Fruit fly (Drosophila melanogaster) whole organism, pupa: Measurements from ENCODE around the gene His2Av.

Experiments used
- CG10348 ChIP-seq: fragments of 200-800 bp; sonication (Bioruptor generic); IDR thresholded peaks from 2 replicates; pipeline ENCODE4 v1.3.6; 2022; ENCODE audit warnings: missing biosample characterization, missing genetic modification characterization
- CG12605 ChIP-seq: fragments of 200-800 bp; sonication (Bioruptor generic); IDR thresholded peaks from 2 replicates; pipeline ENCODE4 v1.3.6; 2022; ENCODE audit warnings: missing biosample characterization, missing genetic modification characterization
- CG14655 ChIP-seq: fragments of 200-800 bp; sonication (Bioruptor generic); optimal IDR thresholded peaks from 3 replicates; lab custom pipeline; 2017; ENCODE audit warnings: mild to moderate bottlenecking, missing biosample characterization, missing genetic modification reagents, missing genetic modification characterization
- CG15710 ChIP-seq: fragments of 200-800 bp; sonication (Bioruptor generic); optimal IDR thresholded peaks from 2 replicates; lab custom pipeline; 2018; ENCODE audit warnings: missing biosample characterization, mild to moderate bottlenecking, missing genetic modification characterization, moderate library complexity
- CG34367 ChIP-seq: fragments of 200-800 bp; sonication (Bioruptor generic); optimal IDR thresholded peaks from 2 replicates; lab custom pipeline; 2018; ENCODE audit warnings: missing biosample characterization, mild to moderate bottlenecking, missing genetic modification characterization
- CG8159 ChIP-seq: fragments of 200-800 bp; sonication (Bioruptor generic); optimal IDR thresholded peaks from 3 replicates; lab custom pipeline; 2018; ENCODE audit warnings: missing biosample characterization, mild to moderate bottlenecking, missing genetic modification characterization, moderate library complexity
- CG8301 ChIP-seq: fragments of 200-800 bp; sonication (Bioruptor generic); optimal IDR thresholded peaks from 2 replicates; lab custom pipeline; 2018; ENCODE audit warnings: missing biosample characterization, mild to moderate bottlenecking, missing genetic modification characterization
- CG9948 ChIP-seq: fragments of 200-800 bp; sonication (Bioruptor generic); optimal IDR thresholded peaks from 2 replicates; lab custom pipeline; 2018; ENCODE audit warnings: missing biosample characterization, mild to moderate bottlenecking, missing genetic modification characterization, moderate library complexity
- Ets98B ChIP-seq: fragments of 200-800 bp; sonication (Bioruptor generic); IDR thresholded peaks from 2 replicates; pipeline ENCODE4 v1.3.6; 2022; ENCODE audit warnings: missing biosample characterization, missing genetic modification characterization
- Pif1A ChIP-seq: fragments of 200-800 bp; sonication (Bioruptor generic); optimal IDR thresholded peaks from 3 replicates; lab custom pipeline; 2016; ENCODE audit warnings: missing biosample characterization, missing genetic modification characterization
- rn ChIP-seq: fragments of 200-800 bp; sonication (Bioruptor generic); IDR thresholded peaks from 2 replicates; pipeline ENCODE4 v1.3.6; 2022; ENCODE audit warnings: missing biosample characterization, missing genetic modification characterization

DNA sequence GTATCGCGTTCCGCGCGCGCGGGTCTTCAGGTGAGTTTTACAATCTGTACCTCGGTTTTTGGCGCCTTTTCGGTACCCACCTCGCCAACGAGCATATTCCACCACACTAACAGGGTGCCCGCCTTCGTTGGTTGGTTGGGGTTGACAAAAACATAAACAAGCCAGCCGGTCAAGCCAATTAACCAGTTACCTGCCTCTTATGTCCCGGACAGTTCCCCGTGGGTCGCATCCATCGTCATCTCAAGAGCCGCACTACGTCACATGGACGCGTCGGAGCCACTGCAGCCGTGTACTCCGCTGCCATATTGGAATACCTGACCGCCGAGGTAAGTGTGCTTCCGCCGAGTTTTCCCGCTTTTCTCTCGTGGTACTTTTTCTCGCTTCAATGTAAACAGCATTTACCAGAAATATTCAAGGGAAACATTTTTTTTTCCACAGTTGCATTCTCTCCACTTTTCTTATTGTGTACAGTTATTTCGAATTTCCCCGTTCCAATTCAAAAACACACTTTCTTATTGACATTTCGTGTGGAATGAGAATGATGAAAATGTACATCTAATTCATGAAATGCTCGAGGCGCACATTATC is 822 bp downstream of the His2Av start:
- no peak for TF ChIP-seq CG10348
- no peak for TF ChIP-seq CG14655 (GFP tag; lab: Kevin White, UChicago)
- TF ChIP-seq CG8301, result no peak
- TF ChIP-seq CG15710 (tag; lab: Kevin White, UChicago), result no peak
- TF ChIP-seq CG8159, result no peak
- TF ChIP-seq Pif1A (GFP tag; lab: Kevin White, UChicago), result no peak
- peak; percentile 45; the same call in 1 of the 2 replicates for TF ChIP-seq Ets98B (GFP tag; lab: Robert Waterston, UW)
- TF ChIP-seq rn (GFP tag; lab: Robert Waterston, UW), result no peak
- TF ChIP-seq CG12605 (GFP tag; lab: Robert Waterston, UW), result peak; percentile 47; the same call in 1 of the 2 replicates
- TF ChIP-seq CG9948 (tag; lab: Kevin White, UChicago), result no peak
- no peak for TF ChIP-seq CG34367 (tag; lab: Kevin White, UChicago)
